Worm (Caenorhabditis elegans) whole organism, late embryonic: Measurements from ENCODE around the gene let-756.

Source experiments
- K02D7.2 ChIP-seq: sonication (generic microtip); optimal IDR thresholded peaks from 2 replicates; lab custom pipeline; 2017; ENCODE audit warnings: mild to moderate bottlenecking, missing genetic modification characterization, missing compliant biosample characterization
- ceh-9 ChIP-seq: sonication (generic microtip); optimal IDR thresholded peaks from 2 replicates; lab custom pipeline; 2016; ENCODE audit warnings: mild to moderate bottlenecking, missing genetic modification characterization, inconsistent platforms, missing compliant biosample characterization
- dve-1 ChIP-seq: sonication (generic microtip); optimal IDR thresholded peaks from 2 replicates; lab custom pipeline; 2017; ENCODE audit warnings: antibody characterized with exemption, mild to moderate bottlenecking, missing genetic modification characterization, missing compliant biosample characterization
- elt-4 ChIP-seq: sonication (generic microtip); optimal IDR thresholded peaks from 2 replicates; lab custom pipeline; 2016; ENCODE audit warnings: missing genetic modification characterization, missing compliant biosample characterization
- fkh-10 ChIP-seq: fragments of 150-350 bp; optimal IDR thresholded peaks from 2 replicates; lab custom pipeline; 2014; ENCODE audit warnings: missing biosample characterization, missing genetic modification reagents, missing genetic modification characterization
- mec-3 ChIP-seq: sonication (generic microtip); optimal IDR thresholded peaks from 2 replicates; lab custom pipeline; 2016; ENCODE audit warnings: borderline replicate concordance, missing genetic modification characterization, missing compliant biosample characterization
- tbx-7 ChIP-seq: sonication (generic microtip); optimal IDR thresholded peaks from 2 replicates; lab custom pipeline; 2016; ENCODE audit warnings: missing genotype, missing genetic modification characterization, missing compliant biosample characterization
- unc-3 ChIP-seq, 2 experiments: fragments of 200-800 bp in 1 of 2; sonication (Bioruptor generic) in 1 of 2; sonication (generic microtip) in 1 of 2; conservative IDR thresholded peaks in 1 of 2; optimal IDR thresholded peaks in 1 of 2; 2 replicates each; pipeline versions ENCODE4 v1.3.6 to Lab custom; 2016 to 2022; ENCODE audit warnings: missing compliant biosample characterization in 2 of 2, missing genetic modification characterization in 2 of 2, missing genetic modification reagents in 1 of 2

DNA sequence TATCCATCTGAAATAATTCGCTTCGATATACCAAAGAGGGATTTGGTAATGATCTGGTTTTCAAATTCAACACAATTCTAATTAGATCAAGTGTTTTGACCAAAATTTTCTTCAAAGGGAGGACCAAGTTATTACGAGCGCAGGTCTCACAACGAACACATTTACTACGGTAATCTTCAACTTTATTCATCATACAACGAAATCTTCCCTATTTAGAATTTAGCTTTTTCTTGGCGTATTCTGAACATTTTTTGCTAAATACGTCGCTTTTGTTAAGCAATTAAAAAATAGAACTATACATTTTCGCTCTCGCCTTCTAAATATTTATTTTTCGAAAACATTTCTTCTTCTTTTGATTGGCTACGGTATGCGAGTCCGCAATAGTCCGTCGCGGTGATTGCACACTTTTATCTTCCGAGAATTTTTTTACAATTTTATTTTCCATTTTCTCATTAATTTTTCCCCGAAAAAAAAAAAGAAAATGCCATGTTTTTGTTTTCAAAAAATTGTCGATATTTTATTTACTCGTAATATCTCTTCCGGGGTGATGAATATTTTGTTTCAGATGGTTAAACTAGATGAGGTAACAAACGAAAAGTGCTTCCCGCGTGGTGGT, 23.8 kb upstream of the let-756 start, which contains the start of gene let-716:
- TF ChIP-seq ceh-9 (no peak), dve-1 (tag; lab: Kevin White, UChicago) (no peak), mec-3 (tag; lab: Kevin White, UChicago) (no peak), fkh-10 (GFP tag; lab: Kevin White, UChicago) (no peak), unc-3 (GFP tag; conservative IDR thresholded peaks at IDR 0.05; lab: Robert Waterston, UW) (no peak), unc-3 (tag; optimal IDR thresholded peaks at IDR 0.05; lab: Kevin White, UChicago) (no peak), tbx-7 (tag; lab: Kevin White, UChicago) (no peak), K02D7.2 (tag; lab: Kevin White, UChicago) (no peak), elt-4 (tag; lab: Kevin White, UChicago) (no peak)
